Worm (Caenorhabditis elegans) whole organism, L3 larva: ENCODE results near the gene npl-4.1.
"Not testable (repeated sequence)": the region's sequence is repeated elsewhere in the genome, so short reads cannot be mapped to it uniquely, and the experiment has no call there.

Experiments
- R02D3.7 ChIP-seq: fragments of 150-350 bp; optimal IDR thresholded peaks from 2 replicates; lab custom pipeline; 2014; ENCODE audit warnings: missing biosample characterization, missing genetic modification characterization
- ZK546.5 ChIP-seq: sonication (generic microtip); optimal IDR thresholded peaks from 2 replicates; lab custom pipeline; 2017; ENCODE audit warnings: missing biosample characterization, missing genetic modification characterization
- aly-2 ChIP-seq: fragments of 150-350 bp; optimal IDR thresholded peaks from 2 replicates; lab custom pipeline; 2014; ENCODE audit warnings: missing biosample characterization, missing genetic modification characterization
- ama-1 ChIP-seq: fragments of 150-350 bp; optimal IDR thresholded peaks from 2 replicates; lab custom pipeline; 2018
- ceh-16 ChIP-seq: sonication (generic microtip); optimal IDR thresholded peaks from 2 replicates; lab custom pipeline; 2017; ENCODE audit warnings: missing biosample characterization, missing genetic modification characterization
- ceh-28 ChIP-seq: fragments of 150-350 bp; optimal IDR thresholded peaks from 2 replicates; lab custom pipeline; 2014; ENCODE audit warnings: missing biosample characterization, missing genetic modification reagents, missing genetic modification characterization
- daf-12 ChIP-seq: fragments of 150-350 bp; optimal IDR thresholded peaks from 2 replicates; lab custom pipeline; 2014; ENCODE audit warnings: missing biosample characterization, missing genetic modification reagents, missing genetic modification characterization
- egl-27 ChIP-seq: sonication (generic microtip); optimal IDR thresholded peaks from 4 replicates; lab custom pipeline; 2017; ENCODE audit warnings: missing biosample characterization, missing genetic modification reagents, missing genetic modification characterization
- egl-5 ChIP-seq: fragments of 150-350 bp; optimal IDR thresholded peaks from 2 replicates; lab custom pipeline; 2017; ENCODE audit warnings: missing biosample characterization, missing genetic modification reagents, missing genetic modification characterization, inconsistent platforms
- elt-1 ChIP-seq: fragments of 150-350 bp; optimal IDR thresholded peaks from 2 replicates; lab custom pipeline; 2014; ENCODE audit warnings: missing biosample characterization, missing genetic modification characterization
- elt-2 ChIP-seq: sonication (generic microtip); optimal IDR thresholded peaks from 2 replicates; lab custom pipeline; 2016; ENCODE audit warnings: missing genetic modification reagents, mild to moderate bottlenecking, missing genetic modification characterization, missing compliant biosample characterization
- elt-3 ChIP-seq, 3 experiments: fragments of 150-350 bp in 1 of 3; sonication (generic microtip) in 2 of 3; optimal IDR thresholded peaks; 2 replicates in 2 of 3; 4 replicates in 1 of 3; lab custom pipeline; 2014 to 2017; ENCODE audit warnings: missing biosample characterization in 3 of 3, missing genetic modification characterization in 3 of 3
- fkh-10 ChIP-seq: sonication (generic microtip); optimal IDR thresholded peaks from 2 replicates; lab custom pipeline; 2017; ENCODE audit warnings: missing biosample characterization, missing genetic modification reagents, missing genetic modification characterization
- fkh-2 ChIP-seq: fragments of 150-350 bp; optimal IDR thresholded peaks from 2 replicates; lab custom pipeline; 2014; ENCODE audit warnings: missing biosample characterization, missing genetic modification reagents, missing genetic modification characterization
- hmg-11 ChIP-seq: sonication (generic microtip); optimal IDR thresholded peaks from 2 replicates; lab custom pipeline; 2016; ENCODE audit warnings: missing genetic modification characterization, missing compliant biosample characterization
- lin-15B ChIP-seq: fragments of 150-350 bp; optimal IDR thresholded peaks from 2 replicates; lab custom pipeline; 2014; ENCODE audit warnings: missing biosample characterization, missing genetic modification characterization
- nfya-1 ChIP-seq: sonication (generic microtip); optimal IDR thresholded peaks from 2 replicates; lab custom pipeline; 2017; ENCODE audit warnings: missing genetic modification characterization, mild to moderate bottlenecking, missing compliant biosample characterization, antibody characterized with exemption, moderate library complexity; ENCODE audit not compliant: insufficient read depth
- nhr-23 ChIP-seq: fragments of 150-350 bp; optimal IDR thresholded peaks from 2 replicates; lab custom pipeline; 2014; ENCODE audit warnings: missing biosample characterization, missing genetic modification reagents, missing genetic modification characterization
- nhr-28 ChIP-seq: fragments of 150-350 bp; optimal IDR thresholded peaks from 2 replicates; lab custom pipeline; 2014; ENCODE audit warnings: missing biosample characterization, missing genetic modification characterization
- nhr-43 ChIP-seq: sonication (generic microtip); optimal IDR thresholded peaks from 2 replicates; lab custom pipeline; 2016; ENCODE audit warnings: mild to moderate bottlenecking, missing genetic modification characterization, missing compliant biosample characterization; ENCODE audit not compliant: poor library complexity, severe bottlenecking
- nhr-67 ChIP-seq: fragments of 150-350 bp; optimal IDR thresholded peaks from 2 replicates; lab custom pipeline; 2014; ENCODE audit warnings: missing biosample characterization, missing genetic modification characterization
- nhr-76 ChIP-seq: fragments of 150-350 bp; sonication (generic microtip); optimal IDR thresholded peaks from 5 replicates; lab custom pipeline; 2014; ENCODE audit warnings: missing biosample characterization, missing genetic modification characterization
- nhr-77 ChIP-seq: fragments of 150-350 bp; optimal IDR thresholded peaks from 2 replicates; lab custom pipeline; 2014; ENCODE audit warnings: missing biosample characterization, missing genetic modification characterization
- pha-4 ChIP-seq: fragments of 150-350 bp; optimal IDR thresholded peaks from 2 replicates; lab custom pipeline; 2014; ENCODE audit warnings: missing biosample characterization, missing genetic modification reagents, missing genetic modification characterization
- pqm-1 ChIP-seq: fragments of 150-350 bp; optimal IDR thresholded peaks from 2 replicates; lab custom pipeline; 2017; ENCODE audit warnings: missing biosample characterization, missing genetic modification characterization, inconsistent platforms
- sea-2 ChIP-seq: fragments of 150-350 bp; sonication (generic microtip); optimal IDR thresholded peaks from 4 replicates; lab custom pipeline; 2014; ENCODE audit warnings: missing biosample characterization, missing genetic modification reagents, missing genetic modification characterization
- skn-1 ChIP-seq: fragments of 150-350 bp; optimal IDR thresholded peaks from 2 replicates; lab custom pipeline; 2014; ENCODE audit warnings: missing biosample characterization, missing genetic modification characterization
- tbx-2 ChIP-seq: sonication (generic microtip); optimal IDR thresholded peaks from 2 replicates; lab custom pipeline; 2016; ENCODE audit warnings: mild to moderate bottlenecking, missing genetic modification characterization, missing compliant biosample characterization
- ztf-11 ChIP-seq: fragments of 150-350 bp; optimal IDR thresholded peaks from 2 replicates; lab custom pipeline; 2014; ENCODE audit warnings: missing biosample characterization, missing genetic modification characterization

Gene npl-4.1

DNA sequence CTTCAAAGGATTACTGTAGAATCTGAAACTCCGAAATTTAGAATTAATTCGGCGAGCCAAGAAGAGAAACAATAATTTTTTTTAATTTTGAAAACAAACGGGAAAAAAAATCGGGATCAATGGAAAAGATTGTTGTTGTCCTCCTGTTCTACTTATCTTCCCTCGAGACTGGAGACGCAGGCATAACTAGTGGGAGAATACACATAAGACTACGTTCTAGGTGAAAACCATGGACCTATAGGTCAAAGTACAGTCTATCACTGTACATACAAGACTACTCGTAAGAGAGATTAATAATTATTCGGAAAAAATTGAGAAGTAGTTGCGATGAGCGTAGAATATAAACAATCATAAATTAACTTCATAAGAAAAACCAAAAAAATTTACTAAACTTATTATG is 11.9 kb upstream of the npl-4.1 start, which contains the start of gene dhs-6:
Gene dhs-6, minus strand, starts transcription at position 22 of the 400 bp plus-strand sequence.
- TF ChIP-seq elt-2 (peak; percentile 71), nhr-76 (no peak), nhr-43 (tag; lab: Kevin White, UChicago) (peak; percentile 15), nfya-1 (peak; percentile 9), ceh-28 (tag; lab: Kevin White, UChicago) (peak; percentile 8), nhr-23 (tag; lab: Kevin White, UChicago) (peak; percentile 48)

DNA sequence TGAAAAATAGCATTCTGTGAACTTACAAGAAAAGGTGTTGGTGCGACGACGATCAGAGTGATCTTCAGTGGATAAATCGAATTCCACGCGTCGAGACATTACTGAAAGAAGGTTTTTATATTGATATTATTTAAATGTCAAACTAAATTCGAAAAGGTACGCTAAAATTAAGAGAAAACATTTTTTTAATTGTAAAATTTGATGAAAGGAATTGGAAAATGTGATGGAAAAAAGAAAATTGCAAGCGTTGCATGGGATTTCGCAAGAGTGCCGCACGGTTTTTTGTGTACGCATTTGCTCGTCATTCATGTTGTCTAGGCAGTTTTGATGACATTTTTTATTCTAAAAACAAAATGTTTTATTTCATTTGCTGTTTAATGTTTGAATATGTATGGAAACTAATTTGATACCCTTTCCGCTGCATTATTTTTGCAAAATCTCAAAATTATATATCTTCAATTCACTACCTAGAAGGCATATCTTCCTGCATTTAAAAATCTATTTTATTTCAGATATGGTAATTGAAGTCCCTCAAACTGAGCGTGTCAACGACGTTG is 8.7 kb upstream of the npl-4.1 start, which contains the start of the genes eif-3.L and npl-4.2:
Gene eif-3.L, minus strand, starts transcription at position 101 of the 557 bp plus-strand sequence.
Gene npl-4.2, plus strand, starts transcription at position 507 of the 557 bp plus-strand sequence.
- not testable (repeated sequence) for TF ChIP-seq ama-1 (lab: Kevin White, UChicago); nhr-43 (tag; lab: Kevin White, UChicago); fkh-2 (tag; lab: Kevin White, UChicago)

DNA sequence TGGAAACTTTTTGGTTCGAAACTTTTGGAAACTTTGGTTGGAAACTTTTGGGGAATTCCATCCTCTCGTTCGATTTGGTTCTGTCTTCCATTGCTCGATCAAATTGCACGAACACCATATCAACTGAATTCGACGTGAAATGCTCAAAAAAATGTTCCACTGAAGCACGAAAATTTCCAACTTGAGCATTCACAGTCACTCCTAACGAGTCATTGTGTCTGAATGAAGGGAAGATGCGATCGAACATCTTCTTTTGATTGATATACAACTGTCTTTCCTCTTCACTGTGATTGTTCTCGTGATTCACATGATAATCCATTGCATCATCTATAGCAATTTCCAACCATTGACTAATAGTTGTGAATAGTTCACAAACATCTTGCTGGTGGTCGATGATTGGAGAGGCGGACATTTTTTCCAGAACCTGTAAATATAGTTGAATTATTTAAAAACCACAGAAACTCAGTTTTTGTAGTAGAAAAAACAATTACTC is 2.8 kb upstream of the npl-4.1 start, which contains the start of gene F59E12.15:
Gene F59E12.15, minus strand, starts transcription at position 51 of the 493 bp plus-strand sequence.
- TF ChIP-seq ztf-11 (tag; lab: Kevin White, UChicago) = no peak
- no peak for TF ChIP-seq nhr-23 (tag; lab: Kevin White, UChicago)
- no peak for TF ChIP-seq egl-5 (tag; lab: Kevin White, UChicago)

DNA sequence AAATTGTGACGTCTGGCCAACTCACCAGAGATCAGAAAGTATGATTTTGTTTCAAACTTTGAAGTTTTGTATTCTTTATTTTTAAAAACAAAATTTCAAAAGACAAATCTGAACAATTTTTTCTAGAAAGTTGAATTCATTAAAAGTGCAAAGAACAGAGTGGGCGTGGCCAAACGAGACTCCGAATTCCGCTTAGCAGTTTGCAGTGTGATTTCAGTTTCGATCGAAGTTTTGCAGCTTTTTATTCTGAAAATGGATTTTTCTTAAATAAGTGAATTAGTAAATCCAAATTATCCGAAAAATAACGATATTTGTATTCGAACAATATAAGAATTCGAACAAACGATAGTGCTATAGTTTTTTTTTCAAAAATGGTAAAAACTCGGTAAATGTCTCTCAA is 2.3 kb downstream of the npl-4.1 start:
- TF ChIP-seq lin-15B (tag; lab: Kevin White, UChicago) (no peak), nhr-43 (tag; lab: Kevin White, UChicago) (no peak), elt-2 (no peak), nfya-1 (peak; percentile 25), ceh-28 (tag; lab: Kevin White, UChicago) (no peak)
- TF ChIP-seq, all 47 proteins: peak for 1

DNA sequence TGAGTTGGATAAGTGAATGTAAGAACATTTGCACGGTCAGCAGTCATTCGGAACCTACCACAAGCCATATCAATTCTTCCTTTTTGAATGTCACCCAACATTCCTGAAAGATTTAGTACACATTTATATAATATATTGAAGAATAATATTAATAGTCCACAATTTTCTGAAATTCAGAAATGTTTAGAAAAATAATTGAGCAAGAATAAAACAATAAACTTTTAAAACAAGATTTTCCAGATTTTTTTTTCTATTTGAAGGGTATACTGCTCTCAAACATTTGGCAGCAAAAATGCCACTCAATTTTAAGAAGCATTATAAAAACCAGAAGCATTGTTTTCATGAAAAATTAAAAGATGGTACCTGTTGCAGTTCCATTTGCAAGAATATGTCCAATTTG is 5.7 kb downstream of the npl-4.1 start, which contains the start of gene F59E12.8:
Gene F59E12.8, minus strand, starts transcription at position 101 of the 400 bp plus-strand sequence.
- TF ChIP-seq ZK546.5 (tag; lab: Kevin White, UChicago) (no peak), egl-5 (tag; lab: Kevin White, UChicago) (no peak), R02D3.7 (tag; lab: Kevin White, UChicago) (no peak), egl-27 (tag; lab: Kevin White, UChicago) (no peak), nhr-28 (tag; lab: Kevin White, UChicago) (no peak), nhr-76 (no peak), nhr-77 (tag; lab: Kevin White, UChicago) (no peak), fkh-10 (GFP tag; lab: Kevin White, UChicago) (no peak), nfya-1 (no peak), sea-2 (GFP tag; lab: Kevin White, UChicago) (no peak)

DNA sequence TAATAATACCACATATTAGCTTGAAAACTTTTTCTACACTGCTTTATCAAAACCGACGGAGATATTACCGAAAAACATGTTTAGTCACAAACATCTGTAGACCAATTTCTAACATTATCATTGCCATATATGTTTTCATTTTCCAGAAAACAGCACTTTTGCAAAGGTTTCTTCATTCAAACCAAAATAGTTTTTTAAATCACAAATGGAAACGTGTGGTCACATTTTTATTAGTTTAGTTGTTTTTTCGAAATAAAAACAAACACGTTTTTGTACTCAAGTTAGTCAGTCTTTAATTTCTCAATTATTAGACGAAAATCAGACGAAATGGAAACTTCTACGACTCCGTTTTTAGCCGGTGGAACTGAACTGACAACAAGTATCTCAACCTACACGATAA is 6.9 kb downstream of the npl-4.1 start, which contains the start of gene F59E12.3:
Gene F59E12.3, plus strand, starts transcription at position 301 of the 400 bp plus-strand sequence.
- TF ChIP-seq ceh-28 (tag; lab: Kevin White, UChicago) (no peak), egl-27 (tag; lab: Kevin White, UChicago) (no peak), elt-1 (tag; lab: Kevin White, UChicago) (no peak), daf-12 (no peak), elt-3 (tag; optimal IDR thresholded peaks at IDR 0.05; lab: Kevin White, UChicago) (no peak), nhr-67 (tag; lab: Kevin White, UChicago) (no peak), hmg-11 (tag; lab: Kevin White, UChicago) (no peak), nhr-43 (tag; lab: Kevin White, UChicago) (no peak), elt-2 (no peak), aly-2 (tag; lab: Kevin White, UChicago) (no peak), ZK546.5 (tag; lab: Kevin White, UChicago) (no peak), pqm-1 (tag; lab: Kevin White, UChicago) (no peak), pha-4 (tag; lab: Kevin White, UChicago) (no peak), ceh-16 (no peak), skn-1 (no peak), tbx-2 (tag; lab: Kevin White, UChicago) (no peak), fkh-2 (tag; lab: Kevin White, UChicago) (no peak)
- TF ChIP-seq, all 47 proteins: peak for 0
